Fruit fly (Drosophila melanogaster) whole organism, embryonic: ENCODE results near the gene euc.

Source experiments
- Blimp-1 ChIP-seq: fragments of 200-800 bp; sonication (Bioruptor generic); optimal IDR thresholded peaks from 3 replicates; lab custom pipeline; 2018; ENCODE audit warnings: missing biosample characterization, missing genetic modification characterization, mild to moderate bottlenecking, moderate library complexity, missing genetic modification reagents
- Bteb2 ChIP-seq: fragments of 200-800 bp; sonication (Bioruptor generic); optimal IDR thresholded peaks from 2 replicates; lab custom pipeline; 2016; ENCODE audit warnings: missing biosample characterization, missing genetic modification characterization
- CG12769 ChIP-seq: fragments of 200-800 bp; sonication (Bioruptor generic); optimal IDR thresholded peaks from 2 replicates; lab custom pipeline; 2019; ENCODE audit warnings: missing biosample characterization, mild to moderate bottlenecking, missing genetic modification characterization, moderate library complexity
- CG15269 ChIP-seq: fragments of 200-800 bp; sonication (Bioruptor generic); optimal IDR thresholded peaks from 2 replicates; lab custom pipeline; 2018; ENCODE audit warnings: missing biosample characterization, mild to moderate bottlenecking, missing genetic modification characterization, moderate library complexity
- CG3163 ChIP-seq: fragments of 200-800 bp; sonication (Bioruptor generic); optimal IDR thresholded peaks from 3 replicates; lab custom pipeline; 2016; ENCODE audit warnings: missing biosample characterization, missing genetic modification characterization
- CG3995 ChIP-seq: fragments of 200-800 bp; sonication (Bioruptor generic); optimal IDR thresholded peaks from 3 replicates; lab custom pipeline; 2016; ENCODE audit warnings: missing biosample characterization, missing genetic modification characterization
- CG6765 ChIP-seq: fragments of 200-800 bp; sonication (Bioruptor generic); optimal IDR thresholded peaks from 3 replicates; lab custom pipeline; 2017; ENCODE audit warnings: missing biosample characterization, mild to moderate bottlenecking, missing genetic modification characterization
- CG8281 ChIP-seq: fragments of 200-800 bp; sonication (Bioruptor generic); optimal IDR thresholded peaks from 2 replicates; lab custom pipeline; 2018; ENCODE audit warnings: missing biosample characterization, mild to moderate bottlenecking, missing genetic modification characterization, moderate library complexity
- Dbx ChIP-seq: fragments of 200-800 bp; sonication (Bioruptor generic); IDR thresholded peaks from 3 replicates; pipeline ENCODE4 v1.3.6; 2022; ENCODE audit warnings: missing biosample characterization, missing genetic modification characterization
- Dek ChIP-seq: fragments of 200-800 bp; sonication (Bioruptor generic); optimal IDR thresholded peaks from 3 replicates; lab custom pipeline; 2019; ENCODE audit warnings: missing biosample characterization, mild to moderate bottlenecking, missing genetic modification characterization, moderate library complexity
- Dp ChIP-seq: fragments of 200-800 bp; sonication (Bioruptor generic); optimal IDR thresholded peaks from 2 replicates; lab custom pipeline; 2018; ENCODE audit warnings: missing biosample characterization, mild to moderate bottlenecking, missing genetic modification characterization, moderate library complexity
- Drgx ChIP-seq: fragments of 200-800 bp; sonication (Bioruptor generic); IDR thresholded peaks from 2 replicates; pipeline ENCODE4 v1.3.6; 2022; ENCODE audit warnings: missing biosample characterization, missing genetic modification characterization
- Gug ChIP-seq: fragments of 200-800 bp; sonication (Bioruptor generic); IDR thresholded peaks from 4 replicates; pipeline ENCODE4 v1.3.6; 2022; ENCODE audit warnings: missing biosample characterization, missing genetic modification characterization
- HmgZ ChIP-seq: fragments of 200-800 bp; sonication (Bioruptor generic); optimal IDR thresholded peaks from 2 replicates; lab custom pipeline; 2018; ENCODE audit warnings: missing biosample characterization, mild to moderate bottlenecking, missing genetic modification characterization
- Med ChIP-seq: fragments of 200-800 bp; sonication (Bioruptor generic); peaks from one replicate; lab custom pipeline; 2016; ENCODE audit warnings: missing biosample characterization, missing genetic modification characterization, mild to moderate bottlenecking, inconsistent platforms, moderate library complexity
- NK7.1 ChIP-seq: fragments of 200-800 bp; sonication (Bioruptor generic); optimal IDR thresholded peaks from 3 replicates; lab custom pipeline; 2016; ENCODE audit warnings: missing biosample characterization, missing genetic modification characterization
- NfI ChIP-seq: fragments of 200-800 bp; sonication (Bioruptor generic); optimal IDR thresholded peaks from 3 replicates; lab custom pipeline; 2018; ENCODE audit warnings: missing biosample characterization, mild to moderate bottlenecking, missing genetic modification characterization, moderate library complexity
- Opbp ChIP-seq: fragments of 200-800 bp; sonication (Bioruptor generic); IDR thresholded peaks from 3 replicates; pipeline ENCODE4 v1.3.6; 2022; ENCODE audit warnings: missing biosample characterization, missing genetic modification characterization; ENCODE audit not compliant: partially characterized antibody
- Pdp1 ChIP-seq, 2 experiments: fragments of 200-800 bp; sonication (Bioruptor generic); optimal IDR thresholded peaks; 3 replicates each; lab custom pipeline; 2016; ENCODE audit warnings: missing biosample characterization in 2 of 2, missing genetic modification characterization in 2 of 2, mild to moderate bottlenecking in 1 of 2, moderate library complexity in 1 of 2
- abd-A ChIP-seq: fragments of 200-800 bp; sonication (Bioruptor generic); optimal IDR thresholded peaks from 3 replicates; lab custom pipeline; 2019; ENCODE audit warnings: missing biosample characterization, mild to moderate bottlenecking, missing genetic modification characterization, moderate library complexity
- caup ChIP-seq: fragments of 200-800 bp; sonication (Bioruptor generic); optimal IDR thresholded peaks from 3 replicates; lab custom pipeline; 2017; ENCODE audit warnings: missing biosample characterization, mild to moderate bottlenecking, missing genetic modification characterization, moderate library complexity; ENCODE audit not compliant: severe bottlenecking
- dysf ChIP-seq: fragments of 200-800 bp; sonication (Bioruptor generic); IDR thresholded peaks from 3 replicates; pipeline ENCODE4 v1.3.6; 2022; ENCODE audit warnings: missing biosample characterization, missing genetic modification characterization
- exex ChIP-seq: fragments of 200-800 bp; sonication (Bioruptor generic); optimal IDR thresholded peaks from 4 replicates; lab custom pipeline; 2018; ENCODE audit warnings: missing biosample characterization, mild to moderate bottlenecking, missing genetic modification characterization, moderate library complexity
- eyg ChIP-seq: fragments of 200-800 bp; sonication (Bioruptor generic); optimal IDR thresholded peaks from 3 replicates; lab custom pipeline; 2016; ENCODE audit warnings: missing biosample characterization, missing genetic modification characterization
- fru ChIP-seq: fragments of >200 bp; optimal IDR thresholded peaks from 2 replicates; lab custom pipeline; 2017
- grn ChIP-seq: fragments of 200-800 bp; sonication (Bioruptor generic); optimal IDR thresholded peaks from 3 replicates; lab custom pipeline; 2017; ENCODE audit warnings: missing biosample characterization, missing genetic modification characterization
- hb ChIP-seq: fragments of 200-800 bp; sonication (Bioruptor generic); IDR thresholded peaks from 3 replicates; pipeline ENCODE4 v1.3.6; 2022; ENCODE audit warnings: missing biosample characterization, missing genetic modification characterization; ENCODE audit not compliant: partially characterized antibody
- insv ChIP-seq, 2 experiments: fragments of 200-800 bp; sonication (Bioruptor generic); optimal IDR thresholded peaks; 3 replicates each; lab custom pipeline; 2016 to 2018; ENCODE audit warnings: missing biosample characterization in 2 of 2, missing genetic modification characterization in 2 of 2
- kni ChIP-seq: fragments of 200-800 bp; sonication (Bioruptor generic); optimal IDR thresholded peaks from 3 replicates; lab custom pipeline; 2017; ENCODE audit warnings: mild to moderate bottlenecking, missing biosample characterization, missing genetic modification reagents, missing genetic modification characterization
- lab ChIP-seq: fragments of 200-800 bp; sonication (Bioruptor generic); optimal IDR thresholded peaks from 3 replicates; lab custom pipeline; 2017; ENCODE audit warnings: missing biosample characterization, missing genetic modification characterization, mild to moderate bottlenecking, moderate library complexity, missing genetic modification reagents
- mirr ChIP-seq: fragments of 200-800 bp; sonication (Bioruptor generic); optimal IDR thresholded peaks from 3 replicates; lab custom pipeline; 2018; ENCODE audit warnings: missing biosample characterization, mild to moderate bottlenecking, missing genetic modification characterization
- oc ChIP-seq: fragments of 200-800 bp; sonication (Bioruptor generic); optimal IDR thresholded peaks from 2 replicates; lab custom pipeline; 2018; ENCODE audit warnings: missing biosample characterization, mild to moderate bottlenecking, missing genetic modification characterization, moderate library complexity
- org-1 ChIP-seq: fragments of 200-800 bp; sonication (Bioruptor generic); optimal IDR thresholded peaks from 2 replicates; lab custom pipeline; 2017; ENCODE audit warnings: missing biosample characterization, missing genetic modification characterization
- pros ChIP-seq: fragments of 200-800 bp; sonication (Bioruptor generic); optimal IDR thresholded peaks from 3 replicates; lab custom pipeline; 2019; ENCODE audit warnings: missing biosample characterization, mild to moderate bottlenecking, missing genetic modification characterization, moderate library complexity
- salm ChIP-seq: fragments of 200-800 bp; sonication (Bioruptor generic); optimal IDR thresholded peaks from 2 replicates; lab custom pipeline; 2018; ENCODE audit warnings: missing biosample characterization, mild to moderate bottlenecking, missing genetic modification characterization
- sd ChIP-seq: fragments of 200-800 bp; sonication (Bioruptor generic); optimal IDR thresholded peaks from 3 replicates; lab custom pipeline; 2018; ENCODE audit warnings: missing biosample characterization, mild to moderate bottlenecking, missing genetic modification characterization, moderate library complexity
- shn ChIP-seq: fragments of 200-800 bp; sonication (Bioruptor generic); optimal IDR thresholded peaks from 3 replicates; lab custom pipeline; 2016; ENCODE audit warnings: missing biosample characterization, missing genetic modification characterization
- so ChIP-seq: fragments of 200-800 bp; sonication (Bioruptor generic); IDR thresholded peaks from 3 replicates; pipeline ENCODE4 v1.3.6; 2022; ENCODE audit warnings: missing biosample characterization, missing genetic modification characterization
- sr ChIP-seq: fragments of 200-800 bp; sonication (Bioruptor generic); IDR thresholded peaks from 3 replicates; pipeline ENCODE4 v1.3.6; 2022; ENCODE audit warnings: missing biosample characterization, missing genetic modification characterization
- sug ChIP-seq: fragments of 200-800 bp; optimal IDR thresholded peaks from 2 replicates; lab custom pipeline; 2019; ENCODE audit warnings: missing biosample characterization, mild to moderate bottlenecking, missing genetic modification characterization, moderate library complexity
- zen ChIP-seq: fragments of 200-800 bp; sonication (Bioruptor generic); optimal IDR thresholded peaks from 3 replicates; lab custom pipeline; 2018; ENCODE audit warnings: missing biosample characterization, mild to moderate bottlenecking, missing genetic modification characterization, moderate library complexity

The euc gene

DNA sequence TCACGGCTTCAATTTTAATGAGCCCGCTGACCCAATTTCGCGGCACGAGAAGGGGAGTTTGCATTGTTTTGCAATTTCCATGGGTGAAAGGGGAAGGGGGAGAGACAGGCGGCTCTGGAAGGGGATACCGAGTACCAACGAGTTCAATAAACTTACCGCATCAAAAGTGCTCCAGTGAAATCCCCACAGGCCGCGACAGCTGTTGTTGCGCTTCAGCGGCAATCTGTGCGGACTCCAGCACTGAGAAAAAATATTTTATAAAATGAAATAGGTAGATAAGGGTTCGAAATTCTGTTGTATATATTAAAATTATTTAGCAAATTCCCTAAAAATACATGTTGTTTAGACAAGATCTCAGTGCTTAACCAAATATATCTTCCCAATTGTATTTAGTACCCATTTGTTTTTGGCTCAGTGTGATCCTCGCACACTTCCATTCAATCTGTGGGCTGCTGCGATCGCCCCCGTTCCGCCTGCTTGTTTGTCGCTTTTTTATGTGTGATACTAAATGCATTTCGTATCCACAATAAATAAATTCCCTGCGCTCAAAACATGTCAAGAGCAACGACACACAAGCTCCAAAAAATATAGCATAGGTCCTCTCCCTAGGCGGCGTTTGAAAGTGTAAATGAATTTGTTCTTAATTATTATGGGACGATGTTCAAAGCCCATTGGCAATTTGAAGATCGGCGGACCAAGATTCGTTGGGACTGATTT is 17.1 kb upstream of the euc start (continued):
- TF ChIP-seq zen (tag; lab: Kevin White, UChicago), result peak; percentile 65
- TF ChIP-seq Dbx (GFP tag; lab: Robert Waterston, UW), result 0 out of 3 replicates have a peak, but pooled peaks have one; percentile 33
- TF ChIP-seq HmgZ (tag; lab: Kevin White, UChicago), result peak; percentile 6
- TF ChIP-seq org-1 (GFP tag; lab: Kevin White, UChicago), result peak; percentile 50
- no peak for TF ChIP-seq fru (lab: Kevin White, UChicago)
- TF ChIP-seq eyg (GFP tag; lab: Kevin White, UChicago), result peak; percentile 33
- no peak for TF ChIP-seq CG6765 (GFP tag; lab: Kevin White, UChicago)
- peak; percentile 48 for TF ChIP-seq Dek (tag; lab: Kevin White, UChicago)
- TF ChIP-seq hb, result no peak
- peak; percentile 83 for TF ChIP-seq oc (tag; lab: Kevin White, UChicago)
- peak; percentile 53; the same call in 2 of the 4 replicates for TF ChIP-seq Gug
- TF ChIP-seq NfI, result peak; percentile 52
- no peak for TF ChIP-seq CG3163 (GFP tag; lab: Kevin White, UChicago)
- peak; percentile 88 for TF ChIP-seq Drgx (GFP tag; lab: Robert Waterston, UW)
- TF ChIP-seq NK7.1, result peak; percentile 56
- no peak for TF ChIP-seq pros (GFP tag; lab: Kevin White, UChicago)
- no peak for TF ChIP-seq insv (GFP tag; optimal IDR thresholded peaks at IDR 0.05; lab: Kevin White, UChicago)
- TF ChIP-seq, all 482 proteins: peak for 329

DNA sequence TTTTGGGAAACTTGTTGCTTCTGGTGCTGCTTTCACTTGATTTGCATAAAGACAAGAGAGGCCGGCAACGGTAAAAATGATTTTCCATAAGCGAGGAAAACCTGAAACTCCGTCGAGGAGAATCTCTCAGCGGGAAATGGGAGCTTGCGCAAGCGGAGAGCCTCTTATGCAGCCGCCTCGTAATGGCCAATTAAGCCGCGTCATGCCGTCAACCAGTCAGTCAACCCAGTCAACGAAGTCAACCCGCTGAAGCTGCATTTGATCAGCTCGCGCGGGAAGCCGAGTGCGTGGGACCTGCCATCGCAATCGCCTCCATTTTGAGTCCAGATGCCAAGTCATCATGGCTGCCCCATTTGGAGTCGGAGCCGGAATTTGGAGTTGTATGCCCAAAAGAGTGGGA is 14.6 kb upstream of the euc start:
- TF ChIP-seq CG8281 (tag; lab: Kevin White, UChicago), result peak; percentile 81
- TF ChIP-seq abd-A (tag; lab: Kevin White, UChicago), result peak; percentile 43
- TF ChIP-seq sr, result peak; percentile 65; the same call in 2 of the 3 replicates
- TF ChIP-seq shn, result no peak
- TF ChIP-seq Opbp (GFP tag; lab: Robert Waterston, UW), result 0 out of 3 replicates have a peak, but pooled peaks have one; percentile 14
- TF ChIP-seq Pdp1 (GFP tag; optimal IDR thresholded peaks at IDR 0.05; lab: Kevin White, UChicago), result peak in 1 of 2 experiments; percentile 51
- TF ChIP-seq oc (tag; lab: Kevin White, UChicago), result peak; percentile 8
- TF ChIP-seq kni (GFP tag; lab: Kevin White, UChicago), result peak; percentile 59
- TF ChIP-seq CG3995, result no peak
- TF ChIP-seq Blimp-1 (GFP tag; lab: Kevin White, UChicago), result peak; percentile 53
- no peak for TF ChIP-seq Bteb2

DNA sequence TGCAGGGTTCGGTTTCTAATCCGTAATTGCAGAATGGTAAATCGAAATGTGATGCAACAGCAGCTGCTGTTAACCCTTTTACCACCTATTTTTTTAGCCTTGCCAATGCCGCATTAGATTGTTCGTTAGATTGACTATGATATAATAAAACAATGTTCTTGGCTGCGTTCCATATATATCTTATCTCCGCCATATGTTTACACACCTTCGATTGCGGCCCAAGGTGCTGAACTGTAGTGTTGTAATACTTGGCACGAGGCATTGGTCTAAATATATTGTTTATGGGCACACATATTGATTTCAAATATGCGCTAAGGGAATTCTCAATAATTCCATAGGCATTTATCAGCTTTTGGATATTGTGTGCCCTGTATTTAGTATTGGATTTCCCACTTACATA is 13.1 kb upstream of the euc start:
- TF ChIP-seq Med (peak; percentile 19), lab (GFP tag; lab: Kevin White, UChicago) (peak; percentile 35), Pdp1 (GFP tag; optimal IDR thresholded peaks at IDR 0.05; lab: Kevin White, UChicago) (peak in 1 of 2 experiments; percentile 86), grn (GFP tag; lab: Kevin White, UChicago) (peak; percentile 58), dysf (GFP tag; lab: Robert Waterston, UW) (no peak), sug (tag; lab: Kevin White, UChicago) (peak; percentile 66), mirr (GFP tag; lab: Kevin White, UChicago) (peak; percentile 89), sd (tag; lab: Kevin White, UChicago) (peak; percentile 76), CG8281 (tag; lab: Kevin White, UChicago) (peak; percentile 21), CG15269 (tag; lab: Kevin White, UChicago) (no peak), so (GFP tag; lab: Robert Waterston, UW) (peak; percentile 51; the same call in 1 of the 3 replicates), exex (peak; percentile 44), CG12769 (tag; lab: Kevin White, UChicago) (peak; percentile 3), abd-A (tag; lab: Kevin White, UChicago) (no peak), Dp (no peak), salm (tag; lab: Kevin White, UChicago) (peak; percentile 15), caup (GFP tag; lab: Kevin White, UChicago) (peak; percentile 2)
